Comparison of ENCODE assay signal across 4 fruit fly cellular contexts in the genomic region with DNA sequence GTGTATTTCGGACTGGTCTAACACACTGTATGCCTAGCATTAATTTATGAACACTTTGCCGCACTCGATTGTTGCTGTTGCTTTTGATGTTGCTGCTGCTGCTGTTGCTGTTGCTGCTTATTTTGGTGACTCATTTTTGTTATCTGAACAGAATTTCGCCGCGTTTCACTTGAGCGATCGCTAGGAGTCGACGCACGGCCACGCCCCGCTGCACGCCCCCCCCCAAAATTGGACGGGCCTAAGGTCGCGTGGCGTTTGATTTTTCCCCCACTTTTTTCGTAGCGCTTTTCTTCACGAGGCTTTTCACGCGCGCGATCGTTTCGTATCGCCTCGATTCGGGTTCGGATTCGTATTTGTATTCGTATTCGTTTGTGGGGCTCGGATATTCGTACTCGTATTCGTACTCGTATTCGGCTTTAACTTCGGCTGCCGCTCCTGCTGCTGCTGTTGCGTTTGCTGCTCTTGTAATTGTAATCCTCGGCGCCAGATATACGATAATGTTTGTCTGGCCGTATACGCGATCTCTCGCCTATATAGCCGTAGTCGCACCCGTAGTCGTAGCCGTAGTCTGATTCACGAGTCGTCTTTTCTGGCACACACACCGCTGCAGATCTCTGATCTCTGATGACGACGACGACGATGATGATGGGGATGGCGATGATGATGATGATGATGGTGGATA.
A peak's percentile ranks its signal among the peaks of the same experiment; 100 is the strongest.
TF ChIP-seq lines count a peak whose summit lies in the region.

No protein-coding gene starts in this region.

- no peak for TF ChIP-seq CTCF in whole organism, embryonic (GFP tag; optimal IDR thresholded peaks at IDR 0.05; lab: Kevin White, UChicago)

TF ChIP-seq in whole organism, embryonic, 481 proteins besides CTCF, POLR2A, EP300 and RAD21 (continues in another document):
- TF ChIP-seq CG13894 (tag; optimal IDR thresholded peaks at IDR 0.05; lab: Kevin White, UChicago) (peak; percentile 42), HmgZ (tag; optimal IDR thresholded peaks at IDR 0.05; lab: Kevin White, UChicago) (no peak), amos (GFP tag; IDR thresholded peaks at IDR 0.05; lab: Robert Waterston, UW; ENCODE audit: partially characterized antibody) (no peak), tio (GFP tag; optimal IDR thresholded peaks at IDR 0.05; lab: Kevin White, UChicago) (no peak), CG10431 (GFP tag; optimal IDR thresholded peaks at IDR 0.05; lab: Kevin White, UChicago) (no peak), sens (GFP tag; lab: Kevin White, UChicago) (peak; percentile 62), C15 (GFP tag; IDR thresholded peaks at IDR 0.05; lab: Robert Waterston, UW) (no peak), CG9817 (tag; optimal IDR thresholded peaks at IDR 0.05; lab: Kevin White, UChicago) (no peak), CG17568 (GFP tag; optimal IDR thresholded peaks at IDR 0.05; lab: Kevin White, UChicago) (no peak), CG2199 (GFP tag; IDR thresholded peaks at IDR 0.05; lab: Robert Waterston, UW) (0 out of 3 replicates have a peak, but pooled peaks have one; percentile 9), scrt (GFP tag; optimal IDR thresholded peaks at IDR 0.05; lab: Kevin White, UChicago) (no peak), CG12104 (GFP tag; optimal IDR thresholded peaks at IDR 0.05; lab: Kevin White, UChicago) (no peak), pho (GFP tag; optimal IDR thresholded peaks at IDR 0.05; lab: Kevin White, UChicago) (no peak), mld (GFP tag; IDR thresholded peaks at IDR 0.05; lab: Robert Waterston, UW; ENCODE audit: partially characterized antibody) (no peak), CG34422 (GFP tag; IDR thresholded peaks at IDR 0.05; lab: Robert Waterston, UW) (no peak), hkb (optimal IDR thresholded peaks at IDR 0.05; lab: Kevin White, UChicago) (no peak), hkb (GFP tag; IDR thresholded peaks at IDR 0.05; lab: Robert Waterston, UW) (no peak), Jarid2 (GFP tag; optimal IDR thresholded peaks at IDR 0.05; lab: Kevin White, UChicago) (peak; percentile 35), CG12744 (GFP tag; optimal IDR thresholded peaks at IDR 0.05; lab: Kevin White, UChicago) (no peak), CG12942 (GFP tag; optimal IDR thresholded peaks at IDR 0.05; lab: Kevin White, UChicago) (no peak), abd-A (tag; optimal IDR thresholded peaks at IDR 0.05; lab: Kevin White, UChicago) (no peak)

TF ChIP-seq in whole organism, prepupa, 60 proteins besides CTCF, POLR2A, EP300 and RAD21 (continues in another document):
- no peak for TF ChIP-seq CG6792 (GFP tag; optimal IDR thresholded peaks at IDR 0.05; lab: Kevin White, UChicago)
- TF ChIP-seq Met (GFP tag; optimal IDR thresholded peaks at IDR 0.05; lab: Kevin White, UChicago) = no peak
- TF ChIP-seq fd85E (GFP tag; optimal IDR thresholded peaks at IDR 0.05; lab: Kevin White, UChicago) = no peak
- no peak for TF ChIP-seq CG6808 (GFP tag; optimal IDR thresholded peaks at IDR 0.05; lab: Kevin White, UChicago)
- no peak for TF ChIP-seq Sox14 (GFP tag; optimal IDR thresholded peaks at IDR 0.05; lab: Kevin White, UChicago)
- no peak for TF ChIP-seq Hr39 (GFP tag; optimal IDR thresholded peaks at IDR 0.05; lab: Kevin White, UChicago)
- TF ChIP-seq CG11762 (GFP tag; optimal IDR thresholded peaks at IDR 0.05; lab: Kevin White, UChicago; ENCODE audit: insufficient read depth) = no peak
- TF ChIP-seq CG15336 (GFP tag; IDR thresholded peaks at IDR 0.05; lab: Robert Waterston, UW) = peak; percentile 11; the same call in 1 of the 2 replicates
- no peak for TF ChIP-seq CG34406 (GFP tag; optimal IDR thresholded peaks at IDR 0.05; lab: Kevin White, UChicago)
- no peak for TF ChIP-seq CG6163 (GFP tag; IDR thresholded peaks at IDR 0.05; lab: Robert Waterston, UW)
- no peak for TF ChIP-seq esn (GFP tag; optimal IDR thresholded peaks at IDR 0.05; lab: Kevin White, UChicago)
- TF ChIP-seq CG8632 (GFP tag; optimal IDR thresholded peaks at IDR 0.05; lab: Kevin White, UChicago) = no peak
- no peak for TF ChIP-seq cyc (GFP tag; optimal IDR thresholded peaks at IDR 0.05; lab: Kevin White, UChicago)
- no peak for TF ChIP-seq CG4318 (GFP tag; optimal IDR thresholded peaks at IDR 0.05; lab: Kevin White, UChicago)
- TF ChIP-seq CG32006 (GFP tag; optimal IDR thresholded peaks at IDR 0.05; lab: Kevin White, UChicago) = no peak
- TF ChIP-seq fkh (GFP tag; optimal IDR thresholded peaks at IDR 0.05; lab: Kevin White, UChicago) = no peak
- TF ChIP-seq Hr38 (GFP tag; optimal IDR thresholded peaks at IDR 0.05; lab: Kevin White, UChicago) = no peak
- peak; percentile 10 for TF ChIP-seq net (GFP tag; optimal IDR thresholded peaks at IDR 0.05; lab: Kevin White, UChicago)
- no peak for TF ChIP-seq Eip75B (GFP tag; optimal IDR thresholded peaks at IDR 0.05; lab: Kevin White, UChicago)
- TF ChIP-seq ss (GFP tag; optimal IDR thresholded peaks at IDR 0.05; lab: Kevin White, UChicago) = peak in 1 of 2 experiments; percentile 8
- peak; percentile 19 for TF ChIP-seq dsx (GFP tag; optimal IDR thresholded peaks at IDR 0.05; lab: Kevin White, UChicago; ENCODE audit: poor library complexity, severe bottlenecking)
- TF ChIP-seq OdsH (GFP tag; optimal IDR thresholded peaks at IDR 0.05; lab: Kevin White, UChicago) = no peak

TF ChIP-seq in whole organism, pupa, 21 proteins besides CTCF, POLR2A, EP300 and RAD21:
- TF ChIP-seq CG32121 (GFP tag; IDR thresholded peaks at IDR 0.05; lab: Robert Waterston, UW) (peak; percentile 38; the same call in 1 of the 2 replicates), CG17806 (tag; optimal IDR thresholded peaks at IDR 0.05; lab: Kevin White, UChicago) (no peak), CG4496 (GFP tag; IDR thresholded peaks at IDR 0.05; lab: Robert Waterston, UW) (0 out of 3 replicates have a peak, but pooled peaks have one; percentile 30), rn (GFP tag; IDR thresholded peaks at IDR 0.05; lab: Robert Waterston, UW) (0 out of 2 replicates have a peak, but pooled peaks have one; percentile 5)

TF ChIP-seq in whole organism, wandering third instar larva, 38 proteins besides CTCF, POLR2A, EP300 and RAD21:
- peak; percentile 72 for TF ChIP-seq Dfd (GFP tag; optimal IDR thresholded peaks at IDR 0.05; lab: Kevin White, UChicago)
- TF ChIP-seq h (GFP tag; optimal IDR thresholded peaks at IDR 0.05; lab: Kevin White, UChicago) = peak; percentile 12
- TF ChIP-seq fru (GFP tag; optimal IDR thresholded peaks at IDR 0.05; lab: Kevin White, UChicago) = no peak
